Fruit fly (Drosophila melanogaster) whole organism, prepupa: ENCODE data around the gene Abl.

Experiments used
- Blimp-1 ChIP-seq: fragments of 200-800 bp; sonication (Bioruptor generic); optimal IDR thresholded peaks from 3 replicates; lab custom pipeline; 2017; ENCODE audit warnings: missing biosample characterization, missing genetic modification characterization, mild to moderate bottlenecking, moderate library complexity, missing genetic modification reagents
- CG10631 ChIP-seq: fragments of 200-800 bp; sonication (Bioruptor generic); optimal IDR thresholded peaks from 2 replicates; lab custom pipeline; 2016; ENCODE audit warnings: missing biosample characterization, missing genetic modification characterization
- CG10669 ChIP-seq: fragments of 200-800 bp; sonication (Bioruptor generic); optimal IDR thresholded peaks from 3 replicates; lab custom pipeline; 2018; ENCODE audit warnings: missing biosample characterization, mild to moderate bottlenecking, missing genetic modification characterization, moderate library complexity
- CG11294 ChIP-seq: fragments of 200-800 bp; sonication (Bioruptor generic); IDR thresholded peaks from 2 replicates; pipeline ENCODE4 v1.3.6; 2022; ENCODE audit warnings: missing biosample characterization, missing genetic modification characterization
- CG11762 ChIP-seq: fragments of 200-800 bp; sonication (Bioruptor generic); optimal IDR thresholded peaks from 3 replicates; lab custom pipeline; 2016; ENCODE audit warnings: missing biosample characterization, missing genetic modification characterization; ENCODE audit not compliant: insufficient read depth
- CG15336 ChIP-seq: fragments of 200-800 bp; sonication (Bioruptor generic); IDR thresholded peaks from 2 replicates; pipeline ENCODE4 v1.3.6; 2022; ENCODE audit warnings: missing biosample characterization, missing genetic modification characterization
- CG16779 ChIP-seq: fragments of 200-800 bp; sonication (Bioruptor generic); optimal IDR thresholded peaks from 3 replicates; lab custom pipeline; 2017; ENCODE audit warnings: missing biosample characterization, mild to moderate bottlenecking, missing genetic modification characterization
- CG3032 ChIP-seq: fragments of 200-800 bp; optimal IDR thresholded peaks from 2 replicates; lab custom pipeline; 2019; ENCODE audit warnings: missing biosample characterization, mild to moderate bottlenecking, missing genetic modification characterization, moderate library complexity
- CG32006 ChIP-seq: fragments of 200-800 bp; sonication (Bioruptor generic); optimal IDR thresholded peaks from 3 replicates; lab custom pipeline; 2017; ENCODE audit warnings: missing biosample characterization, mild to moderate bottlenecking, missing genetic modification characterization
- CG4318 ChIP-seq: fragments of 200-800 bp; sonication (Bioruptor generic); optimal IDR thresholded peaks from 3 replicates; lab custom pipeline; 2017; ENCODE audit warnings: missing biosample characterization, mild to moderate bottlenecking, missing genetic modification characterization
- CG6163 ChIP-seq: fragments of 200-800 bp; sonication (Bioruptor generic); IDR thresholded peaks from 3 replicates; pipeline ENCODE4 v1.3.6; 2022; ENCODE audit warnings: missing biosample characterization, missing genetic modification characterization
- CG6276 ChIP-seq: fragments of 200-800 bp; sonication (Bioruptor generic); optimal IDR thresholded peaks from 2 replicates; lab custom pipeline; 2017; ENCODE audit warnings: missing biosample characterization, mild to moderate bottlenecking, missing genetic modification characterization
- CG6792 ChIP-seq: fragments of 200-800 bp; sonication (Bioruptor generic); optimal IDR thresholded peaks from 3 replicates; lab custom pipeline; 2016; ENCODE audit warnings: missing biosample characterization, missing genetic modification characterization
- CG6808 ChIP-seq: fragments of 200-800 bp; sonication (Bioruptor generic); optimal IDR thresholded peaks from 3 replicates; lab custom pipeline; 2017; ENCODE audit warnings: missing biosample characterization, missing genetic modification characterization, mild to moderate bottlenecking, moderate library complexity, missing genetic modification reagents
- CG6854 ChIP-seq: fragments of 200-800 bp; sonication (Bioruptor generic); optimal IDR thresholded peaks from 2 replicates; lab custom pipeline; 2017; ENCODE audit warnings: missing biosample characterization, mild to moderate bottlenecking, missing genetic modification characterization
- CG8119 ChIP-seq: fragments of 200-800 bp; sonication (Bioruptor generic); IDR thresholded peaks from 3 replicates; pipeline ENCODE4 v1.3.6; 2022; ENCODE audit warnings: missing biosample characterization, missing genetic modification characterization
- CG8319 ChIP-seq: fragments of 200-800 bp; sonication (Bioruptor generic); optimal IDR thresholded peaks from 3 replicates; lab custom pipeline; 2016; ENCODE audit warnings: missing biosample characterization, missing genetic modification characterization
- CG8632 ChIP-seq: fragments of 200-800 bp; sonication (Bioruptor generic); optimal IDR thresholded peaks from 3 replicates; lab custom pipeline; 2016; ENCODE audit warnings: missing biosample characterization, missing genetic modification characterization
- Eip75B ChIP-seq: fragments of 200-800 bp; sonication (Bioruptor generic); optimal IDR thresholded peaks from 3 replicates; lab custom pipeline; 2016; ENCODE audit warnings: missing biosample characterization, missing genetic modification characterization
- Eip78C ChIP-seq: fragments of 200-800 bp; sonication (Bioruptor generic); peaks from one replicate; lab custom pipeline; 2016; ENCODE audit warnings: missing biosample characterization, missing genetic modification characterization
- Ets21C ChIP-seq: fragments of 200-800 bp; sonication (Bioruptor generic); optimal IDR thresholded peaks from 3 replicates; lab custom pipeline; 2016; ENCODE audit warnings: missing biosample characterization, missing genetic modification characterization
- Ets96B ChIP-seq: fragments of 200-800 bp; optimal IDR thresholded peaks from 2 replicates; lab custom pipeline; 2019; ENCODE audit warnings: missing biosample characterization, mild to moderate bottlenecking, missing genetic modification characterization, moderate library complexity
- Gug ChIP-seq: fragments of 200-800 bp; sonication (Bioruptor generic); IDR thresholded peaks from 2 replicates; pipeline ENCODE4 v1.3.6; 2022; ENCODE audit warnings: missing biosample characterization, missing genetic modification characterization
- Hr4 ChIP-seq: fragments of 200-800 bp; sonication (Bioruptor generic); optimal IDR thresholded peaks from 3 replicates; lab custom pipeline; 2016; ENCODE audit warnings: missing biosample characterization, missing genetic modification characterization
- Lpt ChIP-seq: fragments of 200-800 bp; sonication (Bioruptor generic); optimal IDR thresholded peaks from 3 replicates; lab custom pipeline; 2016; ENCODE audit warnings: missing biosample characterization, missing genetic modification characterization
- Met ChIP-seq: fragments of 200-800 bp; sonication (Bioruptor generic); optimal IDR thresholded peaks from 3 replicates; lab custom pipeline; 2016; ENCODE audit warnings: missing biosample characterization, missing genetic modification characterization
- OdsH ChIP-seq: fragments of 200-800 bp; sonication (Bioruptor generic); optimal IDR thresholded peaks from 3 replicates; lab custom pipeline; 2016; ENCODE audit warnings: missing biosample characterization, missing genetic modification characterization
- Sox102F ChIP-seq: fragments of 200-800 bp; sonication (Bioruptor generic); optimal IDR thresholded peaks from 2 replicates; lab custom pipeline; 2016; ENCODE audit warnings: missing biosample characterization, mild to moderate bottlenecking, missing genetic modification characterization
- Sox14 ChIP-seq: fragments of 200-800 bp; sonication (Bioruptor generic); optimal IDR thresholded peaks from 3 replicates; lab custom pipeline; 2016; ENCODE audit warnings: missing biosample characterization, missing genetic modification characterization
- Sox15 ChIP-seq: fragments of 200-800 bp; sonication (Bioruptor generic); optimal IDR thresholded peaks from 3 replicates; lab custom pipeline; 2016; ENCODE audit warnings: missing biosample characterization, missing genetic modification characterization
- achi ChIP-seq: fragments of 200-800 bp; sonication (Bioruptor generic); optimal IDR thresholded peaks from 3 replicates; lab custom pipeline; 2016; ENCODE audit warnings: missing biosample characterization, missing genetic modification characterization
- cyc ChIP-seq: fragments of 200-800 bp; sonication (Bioruptor generic); optimal IDR thresholded peaks from 3 replicates; lab custom pipeline; 2016; ENCODE audit warnings: missing biosample characterization, missing genetic modification characterization
- dac ChIP-seq: fragments of 200-800 bp; sonication (Bioruptor generic); optimal IDR thresholded peaks from 2 replicates; lab custom pipeline; 2017; ENCODE audit warnings: missing biosample characterization, mild to moderate bottlenecking, missing genetic modification characterization
- dsx ChIP-seq: fragments of 200-800 bp; optimal IDR thresholded peaks from 3 replicates; lab custom pipeline; 2019; ENCODE audit warnings: missing biosample characterization, mild to moderate bottlenecking, missing genetic modification characterization, moderate library complexity; ENCODE audit not compliant: poor library complexity, severe bottlenecking
- eg ChIP-seq: fragments of 200-800 bp; sonication (Bioruptor generic); IDR thresholded peaks from 3 replicates; pipeline ENCODE4 v1.3.6; 2022; ENCODE audit warnings: missing biosample characterization, missing genetic modification characterization
- esn ChIP-seq: fragments of 200-800 bp; sonication (Bioruptor generic); optimal IDR thresholded peaks from 2 replicates; lab custom pipeline; 2016; ENCODE audit warnings: missing biosample characterization, mild to moderate bottlenecking, missing genetic modification characterization, moderate library complexity
- fd59A ChIP-seq: fragments of 200-800 bp; sonication (Bioruptor generic); optimal IDR thresholded peaks from 2 replicates; lab custom pipeline; 2017; ENCODE audit warnings: missing biosample characterization, mild to moderate bottlenecking, missing genetic modification characterization, missing genetic modification reagents
- fd85E ChIP-seq: fragments of 200-800 bp; sonication (Bioruptor generic); optimal IDR thresholded peaks from 3 replicates; lab custom pipeline; 2016; ENCODE audit warnings: missing biosample characterization, missing genetic modification characterization
- fkh ChIP-seq: fragments of 200-800 bp; sonication (Bioruptor generic); optimal IDR thresholded peaks from 3 replicates; lab custom pipeline; 2017; ENCODE audit warnings: missing biosample characterization, mild to moderate bottlenecking, missing genetic modification characterization, moderate library complexity
- pdm3 ChIP-seq: fragments of 200-800 bp; sonication (Bioruptor generic); optimal IDR thresholded peaks from 3 replicates; lab custom pipeline; 2016; ENCODE audit warnings: missing biosample characterization, missing genetic modification characterization
- salr ChIP-seq, 2 experiments: fragments of 200-800 bp; sonication (Bioruptor generic); optimal IDR thresholded peaks; 3 replicates each; lab custom pipeline; 2016 to 2018; ENCODE audit warnings: missing biosample characterization in 2 of 2, missing genetic modification characterization in 2 of 2, mild to moderate bottlenecking in 1 of 2
- spab ChIP-seq: fragments of 200-800 bp; sonication (Bioruptor generic); optimal IDR thresholded peaks from 2 replicates; lab custom pipeline; 2017; ENCODE audit warnings: missing biosample characterization, mild to moderate bottlenecking, missing genetic modification characterization, missing genetic modification reagents
- svp ChIP-seq: fragments of 200-800 bp; sonication (Bioruptor generic); peaks from one replicate; lab custom pipeline; 2016; ENCODE audit warnings: missing biosample characterization, missing genetic modification characterization
- topi ChIP-seq: fragments of 200-800 bp; sonication (Bioruptor generic); optimal IDR thresholded peaks from 3 replicates; lab custom pipeline; 2016; ENCODE audit warnings: missing biosample characterization, missing genetic modification characterization
- vri ChIP-seq: fragments of 200-800 bp; sonication (Bioruptor generic); optimal IDR thresholded peaks from 3 replicates; lab custom pipeline; 2016; ENCODE audit warnings: missing biosample characterization, mild to moderate bottlenecking, missing genetic modification characterization

Gene Abl

dm6 chr3L:16645323-16645982, 2.2 kb downstream of the Abl start:
- no peak for TF ChIP-seq CG6792 (GFP tag; lab: Kevin White, UChicago)
- no peak for TF ChIP-seq fkh
- TF ChIP-seq CG6276, result no peak
- TF ChIP-seq esn (GFP tag; lab: Kevin White, UChicago), result no peak
- TF ChIP-seq cyc (GFP tag; lab: Kevin White, UChicago), result no peak
- TF ChIP-seq Gug (GFP tag; lab: Robert Waterston, UW), result no peak
- TF ChIP-seq pdm3, result no peak
- TF ChIP-seq eg (GFP tag; lab: Robert Waterston, UW), result no peak
- TF ChIP-seq CG10631 (GFP tag; lab: Kevin White, UChicago), result no peak
- no peak for TF ChIP-seq svp (GFP tag; lab: Kevin White, UChicago)
- TF ChIP-seq CG6854, result no peak
- TF ChIP-seq CG4318 (GFP tag; lab: Kevin White, UChicago), result no peak
- no peak for TF ChIP-seq CG16779
- no peak for TF ChIP-seq CG8632
- TF ChIP-seq CG3032, result no peak
- no peak for TF ChIP-seq Blimp-1
- no peak for TF ChIP-seq dsx (GFP tag; lab: Kevin White, UChicago)
- TF ChIP-seq topi, result no peak
- TF ChIP-seq achi, result no peak
- no peak for TF ChIP-seq Ets21C

dm6 chr3L:16644505-16644904, 3.2 kb downstream of the Abl start:
- TF ChIP-seq fd85E (GFP tag; lab: Kevin White, UChicago) (no peak), Met (GFP tag; lab: Kevin White, UChicago) (no peak), achi (no peak), svp (GFP tag; lab: Kevin White, UChicago) (peak; percentile 67), CG6808 (GFP tag; lab: Kevin White, UChicago) (no peak), topi (no peak), fkh (peak; percentile 4), Blimp-1 (no peak), Ets96B (no peak), spab (GFP tag; lab: Kevin White, UChicago) (no peak), CG6163 (no peak)

- TF ChIP-seq fd59A (GFP tag; lab: Kevin White, UChicago) (peak; percentile 23), Lpt (GFP tag; lab: Kevin White, UChicago) (peak; percentile 47), CG32006 (peak; percentile 86), Sox15 (GFP tag; lab: Kevin White, UChicago) (no peak), vri (GFP tag; lab: Kevin White, UChicago) (no peak), Sox102F (GFP tag; lab: Kevin White, UChicago) (no peak), CG6163 (peak; percentile 30; the same call in 1 of the 3 replicates), OdsH (GFP tag; lab: Kevin White, UChicago) (peak; percentile 26), CG16779 (no peak), CG11294 (GFP tag; lab: Robert Waterston, UW) (peak; percentile 46; the same call in 1 of the 2 replicates), Ets96B (peak; percentile 39), eg (GFP tag; lab: Robert Waterston, UW) (peak; percentile 72), spab (GFP tag; lab: Kevin White, UChicago) (peak; percentile 49), CG10669 (GFP tag; lab: Kevin White, UChicago) (peak; percentile 53), Sox14 (GFP tag; lab: Kevin White, UChicago) (peak; percentile 48), CG8319 (GFP tag; lab: Kevin White, UChicago) (peak; percentile 5), salr (GFP tag; optimal IDR thresholded peaks at IDR 0.05; lab: Kevin White, UChicago) (peak in 1 of 2 experiments; percentile 34), CG8119 (GFP tag; lab: Robert Waterston, UW) (peak; percentile 78), CG15336 (GFP tag; lab: Robert Waterston, UW) (peak; percentile 78), fkh (no peak), CG11762 (GFP tag; lab: Kevin White, UChicago) (no peak), CG6808 (GFP tag; lab: Kevin White, UChicago) (peak; percentile 9), topi (no peak), pdm3 (peak; percentile 41), CG3032 (peak; percentile 19), Eip78C (GFP tag; lab: Kevin White, UChicago) (peak; percentile 87), Gug (GFP tag; lab: Robert Waterston, UW) (peak; percentile 48), dac (peak; percentile 39), Met (GFP tag; lab: Kevin White, UChicago) (no peak), CG4318 (GFP tag; lab: Kevin White, UChicago) (peak; percentile 84), CG6276 (peak; percentile 80), Hr4 (GFP tag; lab: Kevin White, UChicago) (peak; percentile 85), achi (peak; percentile 50), Eip75B (GFP tag; lab: Kevin White, UChicago) (peak; percentile 33), svp (GFP tag; lab: Kevin White, UChicago) (peak; percentile 2), fd85E (GFP tag; lab: Kevin White, UChicago) (no peak)
These were observed 4.7 kb downstream of the Abl start for dm6 chr3L:16642954-16643353.
